Fruit fly (Drosophila melanogaster) whole organism, embryonic: ENCODE measurements around the gene CG4962.

Experiments
- Bgb ChIP-seq: fragments of 200-800 bp; sonication (Bioruptor generic); IDR thresholded peaks from 2 replicates; pipeline ENCODE4 v1.3.6; 2022; ENCODE audit warnings: missing biosample characterization, missing genetic modification characterization; ENCODE audit not compliant: partially characterized antibody
- gem ChIP-seq: fragments of 200-800 bp; sonication (Bioruptor generic); optimal IDR thresholded peaks from 2 replicates; lab custom pipeline; 2019; ENCODE audit warnings: missing biosample characterization, mild to moderate bottlenecking, missing genetic modification characterization, moderate library complexity
- klu ChIP-seq: fragments of 200-800 bp; sonication (Bioruptor generic); IDR thresholded peaks from 2 replicates; pipeline ENCODE4 v1.3.6; 2022; ENCODE audit warnings: missing biosample characterization, missing genetic modification characterization

DNA sequence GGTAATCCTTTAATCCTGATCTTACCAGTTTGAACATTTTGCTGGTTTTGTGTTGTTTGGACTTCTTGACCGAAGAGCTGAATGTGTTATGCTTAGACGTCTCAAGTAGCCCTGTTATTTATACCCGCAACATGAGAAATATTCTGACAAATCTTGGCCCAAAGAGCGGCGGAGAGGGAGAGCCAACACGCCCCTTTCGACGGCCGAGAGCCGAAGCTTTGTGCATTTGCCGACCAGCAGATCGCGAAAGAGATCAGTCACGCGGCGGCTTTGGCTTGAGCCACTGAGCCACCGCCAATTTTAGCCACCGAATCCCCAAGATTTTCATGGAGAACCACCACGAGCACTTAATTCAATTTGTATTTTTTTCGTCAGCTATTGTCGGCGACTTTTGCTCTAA is at the start of gene CG4962:
- no peak for TF ChIP-seq Bgb (GFP tag; lab: Robert Waterston, UW)
- TF ChIP-seq gem = no peak
- no peak for TF ChIP-seq klu (GFP tag; lab: Robert Waterston, UW)
